Worm (Caenorhabditis elegans) whole organism, L3 larva: ENCODE measurements around the gene zhp-4.
A peak's percentile ranks its signal among the peaks of the same experiment; 100 is the strongest.

Source experiments
- R02D3.7 ChIP-seq: fragments of 150-350 bp; optimal IDR thresholded peaks from 2 replicates; lab custom pipeline; 2014; ENCODE audit warnings: missing biosample characterization, missing genetic modification characterization
- ZK546.5 ChIP-seq: sonication (generic microtip); optimal IDR thresholded peaks from 2 replicates; lab custom pipeline; 2017; ENCODE audit warnings: missing biosample characterization, missing genetic modification characterization
- aly-2 ChIP-seq: fragments of 150-350 bp; optimal IDR thresholded peaks from 2 replicates; lab custom pipeline; 2014; ENCODE audit warnings: missing biosample characterization, missing genetic modification characterization
- ceh-28 ChIP-seq: fragments of 150-350 bp; optimal IDR thresholded peaks from 2 replicates; lab custom pipeline; 2014; ENCODE audit warnings: missing biosample characterization, missing genetic modification reagents, missing genetic modification characterization
- egl-5 ChIP-seq: fragments of 150-350 bp; optimal IDR thresholded peaks from 2 replicates; lab custom pipeline; 2017; ENCODE audit warnings: missing biosample characterization, missing genetic modification reagents, missing genetic modification characterization, inconsistent platforms
- elt-1 ChIP-seq: fragments of 150-350 bp; optimal IDR thresholded peaks from 2 replicates; lab custom pipeline; 2014; ENCODE audit warnings: missing biosample characterization, missing genetic modification characterization
- fkh-10 ChIP-seq: sonication (generic microtip); optimal IDR thresholded peaks from 2 replicates; lab custom pipeline; 2017; ENCODE audit warnings: missing biosample characterization, missing genetic modification reagents, missing genetic modification characterization
- fos-1 ChIP-seq: fragments of 150-350 bp; optimal IDR thresholded peaks from 2 replicates; lab custom pipeline; 2014; ENCODE audit warnings: missing biosample characterization, missing genetic modification characterization
- hmg-11 ChIP-seq: sonication (generic microtip); optimal IDR thresholded peaks from 2 replicates; lab custom pipeline; 2016; ENCODE audit warnings: missing genetic modification characterization, missing compliant biosample characterization
- jun-1 ChIP-seq: fragments of 150-350 bp; optimal IDR thresholded peaks from 2 replicates; lab custom pipeline; 2014; ENCODE audit warnings: missing biosample characterization, missing genetic modification reagents, missing genetic modification characterization
- lin-15B ChIP-seq: fragments of 150-350 bp; optimal IDR thresholded peaks from 2 replicates; lab custom pipeline; 2014; ENCODE audit warnings: missing biosample characterization, missing genetic modification characterization
- lsy-12 ChIP-seq: sonication (generic microtip); optimal IDR thresholded peaks from 2 replicates; lab custom pipeline; 2016; ENCODE audit warnings: mild to moderate bottlenecking, missing genetic modification characterization, missing compliant biosample characterization
- mml-1 ChIP-seq: fragments of 150-350 bp; sonication (generic microtip); optimal IDR thresholded peaks from 3 replicates; lab custom pipeline; 2014; ENCODE audit warnings: missing biosample characterization, missing genetic modification characterization
- nfya-1 ChIP-seq: sonication (generic microtip); optimal IDR thresholded peaks from 2 replicates; lab custom pipeline; 2017; ENCODE audit warnings: missing genetic modification characterization, mild to moderate bottlenecking, missing compliant biosample characterization, antibody characterized with exemption, moderate library complexity; ENCODE audit not compliant: insufficient read depth
- nhr-23 ChIP-seq: fragments of 150-350 bp; optimal IDR thresholded peaks from 2 replicates; lab custom pipeline; 2014; ENCODE audit warnings: missing biosample characterization, missing genetic modification reagents, missing genetic modification characterization
- nhr-76 ChIP-seq: fragments of 150-350 bp; sonication (generic microtip); optimal IDR thresholded peaks from 5 replicates; lab custom pipeline; 2014; ENCODE audit warnings: missing biosample characterization, missing genetic modification characterization
- nhr-77 ChIP-seq: fragments of 150-350 bp; optimal IDR thresholded peaks from 2 replicates; lab custom pipeline; 2014; ENCODE audit warnings: missing biosample characterization, missing genetic modification characterization
- pha-4 ChIP-seq: fragments of 150-350 bp; optimal IDR thresholded peaks from 2 replicates; lab custom pipeline; 2014; ENCODE audit warnings: missing biosample characterization, missing genetic modification reagents, missing genetic modification characterization
- pqm-1 ChIP-seq: fragments of 150-350 bp; optimal IDR thresholded peaks from 2 replicates; lab custom pipeline; 2017; ENCODE audit warnings: missing biosample characterization, missing genetic modification characterization, inconsistent platforms
- sea-2 ChIP-seq: fragments of 150-350 bp; sonication (generic microtip); optimal IDR thresholded peaks from 4 replicates; lab custom pipeline; 2014; ENCODE audit warnings: missing biosample characterization, missing genetic modification reagents, missing genetic modification characterization
- skn-1 ChIP-seq: fragments of 150-350 bp; optimal IDR thresholded peaks from 2 replicates; lab custom pipeline; 2014; ENCODE audit warnings: missing biosample characterization, missing genetic modification characterization
- snpc-4 ChIP-seq: fragments of 150-350 bp; optimal IDR thresholded peaks from 2 replicates; lab custom pipeline; 2014; ENCODE audit warnings: missing biosample characterization, missing genetic modification characterization
- tbx-2 ChIP-seq: sonication (generic microtip); optimal IDR thresholded peaks from 2 replicates; lab custom pipeline; 2016; ENCODE audit warnings: mild to moderate bottlenecking, missing genetic modification characterization, missing compliant biosample characterization
- unc-39 ChIP-seq: sonication (generic microtip); optimal IDR thresholded peaks from 4 replicates; lab custom pipeline; 2017; ENCODE audit warnings: missing biosample characterization, missing genetic modification characterization
- zag-1 ChIP-seq: fragments of 150-350 bp; optimal IDR thresholded peaks from 2 replicates; lab custom pipeline; 2014; ENCODE audit warnings: missing biosample characterization, missing genetic modification characterization

The zhp-4 gene

DNA sequence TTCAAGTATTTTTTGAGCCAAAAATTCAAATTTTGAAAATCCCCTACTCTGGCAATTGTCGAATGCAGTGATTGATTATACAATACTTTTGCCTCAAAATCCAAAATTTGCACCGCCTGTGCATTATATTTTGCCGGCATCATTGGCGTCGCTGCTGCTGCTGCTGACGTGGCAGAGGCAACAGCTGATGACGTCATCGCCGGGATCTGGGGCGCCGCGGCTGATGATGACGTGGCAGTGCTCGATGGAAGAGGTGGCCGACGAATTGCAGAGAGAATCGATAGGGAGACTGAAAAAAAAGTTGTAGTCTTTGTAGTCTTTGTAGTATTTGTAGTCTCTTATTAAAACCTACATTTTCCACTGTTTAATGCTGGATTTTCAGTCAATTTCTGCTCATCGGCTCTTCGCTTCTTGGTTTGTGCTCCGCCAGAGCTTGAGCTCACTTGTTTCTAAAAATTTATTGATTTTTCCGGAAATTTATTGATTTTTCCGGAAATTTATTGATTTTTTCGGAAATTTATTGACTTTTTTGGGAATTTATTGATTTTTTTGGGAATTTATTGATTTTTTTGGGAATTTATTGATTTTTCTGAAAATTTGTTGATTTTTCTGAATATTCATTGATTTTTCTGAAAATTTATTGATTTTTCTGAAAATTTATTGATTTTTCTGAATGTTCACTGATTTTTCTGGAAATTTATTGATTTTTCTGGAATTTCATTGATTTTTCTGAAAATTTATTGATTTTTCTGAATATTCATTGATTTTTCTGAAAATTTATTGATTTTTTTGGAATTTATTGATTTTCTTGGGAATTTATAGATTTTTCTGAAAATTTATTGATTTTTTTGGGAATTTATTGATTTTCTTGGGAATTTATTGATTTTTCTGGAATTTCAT is 19.4 kb upstream of the zhp-4 start:
- TF ChIP-seq unc-39 (tag; lab: Kevin White, UChicago) = no peak
- TF ChIP-seq nfya-1 (tag; lab: Kevin White, UChicago) = no peak
- peak; percentile 83 for TF ChIP-seq ceh-28 (tag; lab: Kevin White, UChicago)
- no peak for TF ChIP-seq nhr-76 (tag; lab: Kevin White, UChicago)
- TF ChIP-seq fos-1 (tag; lab: Kevin White, UChicago) = no peak
- no peak for TF ChIP-seq zag-1 (tag; lab: Kevin White, UChicago)
- no peak for TF ChIP-seq ZK546.5 (tag; lab: Kevin White, UChicago)
- TF ChIP-seq lsy-12 (tag; lab: Kevin White, UChicago) = no peak

DNA sequence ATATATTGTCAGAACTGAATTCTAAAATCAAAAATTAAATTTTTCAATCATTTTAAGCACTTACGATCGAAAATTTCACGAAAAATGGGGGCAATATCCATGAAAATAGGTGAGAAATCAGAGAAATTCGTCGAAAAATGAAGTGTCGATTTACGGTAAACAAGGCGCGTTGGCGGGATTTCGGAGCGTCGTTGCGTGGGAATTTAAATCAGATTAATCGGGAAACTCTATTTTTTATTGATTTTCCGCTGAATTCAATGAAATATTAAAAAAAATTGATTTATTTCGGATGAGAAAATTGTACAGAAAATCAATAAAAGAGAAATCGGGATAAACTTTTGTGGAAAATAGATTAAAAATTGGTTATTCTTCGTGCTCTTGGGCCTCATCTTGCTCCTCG is 17.7 kb upstream of the zhp-4 start, which contains the start of gene Y39B6A.13:
TSS of gene Y39B6A.13 (minus strand) at position 166 of the 400 bp plus-strand sequence.
- TF ChIP-seq lin-15B = peak; percentile 29
- TF ChIP-seq mml-1 = no peak
- no peak for TF ChIP-seq nhr-77 (tag; lab: Kevin White, UChicago)
- TF ChIP-seq aly-2 (tag; lab: Kevin White, UChicago) = no peak
- no peak for TF ChIP-seq sea-2
- peak; percentile 74 for TF ChIP-seq ceh-28 (tag; lab: Kevin White, UChicago)
- TF ChIP-seq fkh-10 (GFP tag; lab: Kevin White, UChicago) = no peak
- TF ChIP-seq pqm-1 (tag; lab: Kevin White, UChicago) = no peak
- TF ChIP-seq nfya-1 (tag; lab: Kevin White, UChicago) = peak; percentile 23
- no peak for TF ChIP-seq skn-1 (tag; lab: Kevin White, UChicago)
- TF ChIP-seq R02D3.7 (tag; lab: Kevin White, UChicago) = peak; percentile 95
- peak; percentile 28 for TF ChIP-seq egl-5 (tag; lab: Kevin White, UChicago)
- TF ChIP-seq tbx-2 (tag; lab: Kevin White, UChicago) = no peak
- TF ChIP-seq jun-1 (tag; lab: Kevin White, UChicago) = no peak
- TF ChIP-seq hmg-11 (tag; lab: Kevin White, UChicago) = peak; percentile 57
- peak; percentile 42 for TF ChIP-seq pha-4 (tag; lab: Kevin White, UChicago)

DNA sequence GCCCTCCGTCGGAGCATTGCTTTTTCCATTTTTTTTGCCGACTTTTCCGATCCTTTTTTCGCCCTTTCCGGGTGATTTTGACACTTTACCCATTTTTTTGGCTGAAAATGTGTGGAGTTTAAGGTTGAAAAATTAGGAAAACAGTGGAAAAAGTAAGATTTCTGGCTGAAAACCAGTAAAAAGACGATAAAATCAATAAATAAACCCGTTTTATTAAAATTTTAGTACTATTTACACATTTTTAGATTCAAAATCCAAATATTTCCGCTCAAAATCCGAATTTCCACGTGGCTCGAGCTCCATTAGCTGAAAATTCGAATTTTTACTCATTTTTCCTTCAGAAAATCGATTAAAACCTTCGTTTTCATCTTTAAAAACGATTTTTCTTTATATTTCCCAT is 16.7 kb upstream of the zhp-4 start, which contains the start of gene pro-3:
TSS of gene pro-3 (minus strand) at position 101 of the 400 bp plus-strand sequence.
- no peak for TF ChIP-seq sea-2
- no peak for TF ChIP-seq unc-39 (tag; lab: Kevin White, UChicago)
- TF ChIP-seq snpc-4 (tag; lab: Kevin White, UChicago) = no peak
- TF ChIP-seq elt-1 = no peak
- TF ChIP-seq zag-1 (tag; lab: Kevin White, UChicago) = no peak

DNA sequence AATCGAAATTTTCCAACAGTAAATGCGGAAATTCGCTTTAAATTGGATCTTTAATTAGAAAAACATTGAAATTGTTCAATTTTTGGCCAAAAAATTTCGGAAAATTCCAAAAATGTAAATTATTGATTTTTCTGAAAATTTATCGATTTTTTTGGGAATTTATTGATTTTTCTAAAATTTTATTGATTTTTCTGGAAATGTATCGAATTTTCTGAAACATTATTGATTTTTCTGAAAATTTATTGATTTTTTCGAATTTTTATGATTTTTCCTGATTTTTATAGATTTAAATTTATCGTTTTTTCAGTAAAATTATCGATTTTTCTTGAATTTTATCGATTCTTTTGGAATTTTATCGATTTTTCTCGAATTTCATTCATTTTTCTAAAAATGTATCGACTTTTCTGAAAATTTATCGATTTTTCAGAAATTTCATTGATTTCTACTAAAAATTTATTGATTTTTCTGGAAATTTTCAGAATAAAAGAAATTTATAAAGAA is 15.3 kb upstream of the zhp-4 start:
- TF ChIP-seq nhr-23 (tag; lab: Kevin White, UChicago) = no peak
- peak; percentile 92 for TF ChIP-seq ceh-28 (tag; lab: Kevin White, UChicago)

DNA sequence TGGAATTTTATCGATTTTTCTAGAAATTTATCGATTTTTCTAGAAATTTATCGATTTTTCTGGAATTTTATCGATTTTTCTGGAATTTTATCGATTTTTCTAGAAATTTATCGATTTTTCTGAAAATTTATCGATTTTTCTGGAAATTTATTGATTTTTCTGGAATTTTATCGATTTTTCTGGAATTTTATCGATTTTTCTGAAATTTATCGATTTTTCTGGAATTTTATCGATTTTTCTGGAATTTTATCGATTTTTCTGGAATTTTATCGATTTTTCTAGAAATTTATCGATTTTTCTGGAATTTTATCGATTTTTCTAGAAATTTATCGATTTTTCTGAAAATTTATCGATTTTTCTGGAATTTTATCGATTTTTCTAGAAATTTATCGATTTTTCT is 12.1 kb upstream of the zhp-4 start:
- TF ChIP-seq ceh-28 (tag; lab: Kevin White, UChicago) = peak; percentile 53

DNA sequence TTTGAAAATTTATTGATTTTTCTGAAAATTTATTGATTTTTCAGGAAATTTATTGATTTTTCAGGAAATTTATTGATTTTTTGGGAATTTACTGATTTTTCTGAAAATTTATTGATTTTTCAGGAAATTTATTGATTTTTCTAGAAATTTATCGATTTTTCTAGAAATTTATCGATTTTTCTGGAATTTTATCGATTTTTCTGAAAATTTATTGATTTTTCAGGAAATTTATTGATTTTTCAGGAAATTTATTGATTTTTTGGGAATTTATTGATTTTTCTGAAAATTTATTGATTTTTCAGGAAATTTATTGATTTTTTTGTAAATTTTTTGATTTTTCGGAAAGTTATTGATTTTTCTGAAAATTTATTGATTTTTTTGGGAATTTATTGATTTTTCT is 11.0 kb upstream of the zhp-4 start:
- TF ChIP-seq ceh-28 (tag; lab: Kevin White, UChicago) = peak; percentile 90

DNA sequence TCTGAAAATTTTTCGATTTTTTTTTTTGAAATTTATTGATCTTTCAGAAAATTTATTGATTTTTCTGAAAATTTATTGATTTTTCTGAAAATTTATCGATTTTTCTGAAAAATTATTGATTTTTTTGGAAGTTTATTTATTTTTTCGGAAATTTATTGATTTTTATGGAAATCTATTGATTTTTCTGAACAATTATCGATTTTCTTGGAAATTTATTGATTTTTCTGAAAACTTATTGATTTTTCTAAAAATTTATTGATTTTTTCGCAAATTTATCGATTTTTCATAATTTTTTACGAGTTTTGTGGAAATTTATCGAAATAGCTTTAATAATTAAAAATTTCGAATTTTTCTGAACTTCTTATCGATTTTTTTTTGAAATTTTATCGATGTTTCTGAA is 5.5 kb upstream of the zhp-4 start:
- TF ChIP-seq aly-2 (tag; lab: Kevin White, UChicago) (no peak), ceh-28 (tag; lab: Kevin White, UChicago) (peak; percentile 86)
